Fruit fly (Drosophila melanogaster): ENCODE measurements around the gene CG42809.

CG42809 gene

dm6 chr2L:13414525-13415481, 42.5 kb upstream of the CG42809 start, which contains the start of the genes CG16956, CG42784 and CG43850 (continued):
- TF ChIP-seq CG8119 (GFP tag; IDR thresholded peaks at IDR 0.05): no peak
- no peak for TF ChIP-seq CG9139 (GFP tag; optimal IDR thresholded peaks at IDR 0.05)
- peak in 1 of 2 experiments; percentile 34 for TF ChIP-seq ss (GFP tag; optimal IDR thresholded peaks at IDR 0.05)
- TF ChIP-seq svp (GFP tag): peak; percentile 15
- no peak for TF ChIP-seq Smox (GFP tag; optimal IDR thresholded peaks at IDR 0.05)
- no peak for TF ChIP-seq CG10669 (GFP tag; optimal IDR thresholded peaks at IDR 0.05)
- TF ChIP-seq OdsH (GFP tag; optimal IDR thresholded peaks at IDR 0.05): no peak
- TF ChIP-seq Hr4 (GFP tag; optimal IDR thresholded peaks at IDR 0.05): no peak
- no peak for TF ChIP-seq CG31627 (GFP tag; optimal IDR thresholded peaks at IDR 0.05)
- no peak for TF ChIP-seq Sox102F (GFP tag; optimal IDR thresholded peaks at IDR 0.05)
- no peak for TF ChIP-seq CG8632 (GFP tag; optimal IDR thresholded peaks at IDR 0.05)
- TF ChIP-seq CG1621 (tag; optimal IDR thresholded peaks at IDR 0.05): no peak
- TF ChIP-seq Gug (GFP tag; IDR thresholded peaks at IDR 0.05): no peak
- TF ChIP-seq dsx (GFP tag; optimal IDR thresholded peaks at IDR 0.05; ENCODE audit: poor library complexity, severe bottlenecking): no peak
- TF ChIP-seq CG6854 (GFP tag; optimal IDR thresholded peaks at IDR 0.05): no peak
- TF ChIP-seq Sox14 (GFP tag; optimal IDR thresholded peaks at IDR 0.05): no peak
- no peak for TF ChIP-seq CG32006 (GFP tag; optimal IDR thresholded peaks at IDR 0.05)
- TF ChIP-seq CG3919 (GFP tag; optimal IDR thresholded peaks at IDR 0.05): no peak
- TF ChIP-seq Ets21C (GFP tag; optimal IDR thresholded peaks at IDR 0.05): no peak
- no peak for TF ChIP-seq lz (GFP tag; optimal IDR thresholded peaks at IDR 0.05)
- no peak for TF ChIP-seq CG8319 (GFP tag; optimal IDR thresholded peaks at IDR 0.05)

- TF ChIP-seq CG4318 (GFP tag; optimal IDR thresholded peaks at IDR 0.05) (peak; percentile 5), acj6 (GFP tag; optimal IDR thresholded peaks at IDR 0.05) (peak; percentile 4), Hr38 (GFP tag; optimal IDR thresholded peaks at IDR 0.05) (no peak), Hr4 (GFP tag; optimal IDR thresholded peaks at IDR 0.05) (peak; percentile 63), salr (GFP tag; optimal IDR thresholded peaks at IDR 0.05) (peak in 1 of 2 experiments; percentile 44), Eip75B (GFP tag; optimal IDR thresholded peaks at IDR 0.05) (peak; percentile 9), CG32006 (GFP tag; optimal IDR thresholded peaks at IDR 0.05) (peak; percentile 61), Lpt (GFP tag; optimal IDR thresholded peaks at IDR 0.05) (peak; percentile 27), esn (GFP tag; optimal IDR thresholded peaks at IDR 0.05) (no peak), CG15336 (GFP tag; IDR thresholded peaks at IDR 0.05) (0 out of 2 replicates have a peak, but pooled peaks have one; percentile 43), CG8119 (GFP tag; IDR thresholded peaks at IDR 0.05) (peak; percentile 61), CG10631 (GFP tag; optimal IDR thresholded peaks at IDR 0.05) (no peak), CG6276 (GFP tag; optimal IDR thresholded peaks at IDR 0.05) (peak; percentile 35), OdsH (GFP tag; optimal IDR thresholded peaks at IDR 0.05) (peak; percentile 13), dsx (GFP tag; optimal IDR thresholded peaks at IDR 0.05; ENCODE audit: poor library complexity, severe bottlenecking) (peak; percentile 92)
Measured at dm6 chr2L:13430919-13431502, 26.3 kb upstream of the CG42809 start.

- TF ChIP-seq vri (GFP tag; optimal IDR thresholded peaks at IDR 0.05) (peak; percentile 60), esn (GFP tag; optimal IDR thresholded peaks at IDR 0.05) (no peak), svp (GFP tag) (peak; percentile 78)
Measured at dm6 chr2L:13434795-13435634, 22.3 kb upstream of the CG42809 start, which contains the start of gene Tehao. Gene Tehao, plus strand, starts transcription at chr2L:13435622.
